Worm (Caenorhabditis elegans) whole organism, young adult: ENCODE results near the gene F57H12.6.

ENCODE experiments used
- B0019.2 ChIP-seq: fragments of 200-800 bp; sonication (Bioruptor generic); conservative IDR thresholded peaks from 2 replicates; pipeline ENCODE4 v1.3.6; 2022; ENCODE audit warnings: missing genetic modification reagents, missing genetic modification characterization, missing compliant biosample characterization
- B0336.3 ChIP-seq: fragments of 200-800 bp; sonication (Bioruptor generic); IDR thresholded peaks from 2 replicates; pipeline ENCODE4 v1.3.6; 2022; ENCODE audit warnings: missing genetic modification characterization, missing compliant biosample characterization
- D2030.7 ChIP-seq: fragments of 200-800 bp; sonication (Bioruptor generic); IDR thresholded peaks from 2 replicates; pipeline ENCODE4 v1.3.6; 2022; ENCODE audit warnings: missing genetic modification reagents, missing genetic modification characterization, missing compliant biosample characterization
- F10E7.11 ChIP-seq: sonication (generic microtip); optimal IDR thresholded peaks from 2 replicates; lab custom pipeline; 2017; ENCODE audit warnings: mild to moderate bottlenecking, missing genetic modification characterization, moderate library complexity, missing compliant biosample characterization
- F33H1.4 ChIP-seq: fragments of 200-800 bp; sonication (Bioruptor generic); IDR thresholded peaks from 2 replicates; pipeline ENCODE4 v1.3.6; 2022; ENCODE audit warnings: missing genetic modification reagents, missing genetic modification characterization, missing compliant biosample characterization
- K11D2.4 ChIP-seq: fragments of 200-800 bp; sonication (Bioruptor generic); IDR thresholded peaks from 2 replicates; pipeline ENCODE4 v1.3.6; 2022; ENCODE audit warnings: missing genetic modification reagents, missing genetic modification characterization, missing compliant biosample characterization
- Y53G8AR.9 ChIP-seq: fragments of 200-800 bp; sonication (Bioruptor generic); conservative IDR thresholded peaks from 2 replicates; pipeline ENCODE4 v1.3.6; 2022; ENCODE audit warnings: missing genetic modification reagents, missing genetic modification characterization, missing compliant biosample characterization
- Y56A3A.18 ChIP-seq: fragments of 200-800 bp; sonication (Bioruptor generic); IDR thresholded peaks from 2 replicates; pipeline ENCODE4 v1.3.6; 2022; ENCODE audit warnings: missing genetic modification reagents, missing genetic modification characterization, missing compliant biosample characterization
- Y95B8A.8 ChIP-seq: fragments of 200-800 bp; sonication (Bioruptor generic); IDR thresholded peaks from 2 replicates; pipeline ENCODE4 v1.3.6; 2022; ENCODE audit warnings: missing genetic modification reagents, missing genetic modification characterization, missing compliant biosample characterization
- ZK185.1 ChIP-seq: sonication (generic microtip); optimal IDR thresholded peaks from 2 replicates; lab custom pipeline; 2016; ENCODE audit warnings: mild to moderate bottlenecking, missing genetic modification characterization, missing compliant biosample characterization; ENCODE audit not compliant: poor library complexity, severe bottlenecking
- atf-7 ChIP-seq: sonication (generic microtip); optimal IDR thresholded peaks from 2 replicates; lab custom pipeline; 2017; ENCODE audit warnings: mild to moderate bottlenecking, missing genetic modification characterization, missing compliant biosample characterization
- attf-3 ChIP-seq: fragments of 200-800 bp; sonication (Bioruptor generic); conservative IDR thresholded peaks from 2 replicates; pipeline ENCODE4 v1.3.6; 2022; ENCODE audit warnings: missing genetic modification reagents, missing genetic modification characterization, missing compliant biosample characterization
- attf-5 ChIP-seq: fragments of 200-800 bp; sonication (Bioruptor generic); optimal IDR thresholded peaks from 2 replicates; lab custom pipeline; 2018; ENCODE audit warnings: mild to moderate bottlenecking, missing genetic modification characterization, missing compliant biosample characterization
- bed-2 ChIP-seq: fragments of 200-800 bp; sonication (Bioruptor generic); IDR thresholded peaks from 2 replicates; pipeline ENCODE4 v1.3.6; 2022; ENCODE audit warnings: missing genetic modification reagents, missing genetic modification characterization, missing compliant biosample characterization
- dox-1 ChIP-seq: fragments of 200-800 bp; sonication (Bioruptor generic); IDR thresholded peaks from 2 replicates; pipeline ENCODE4 v1.3.6; 2022; ENCODE audit warnings: missing genetic modification reagents, missing genetic modification characterization, missing compliant biosample characterization
- egl-18 ChIP-seq: fragments of 200-800 bp; sonication (Bioruptor generic); IDR thresholded peaks from 2 replicates; pipeline ENCODE4 v1.3.6; 2022; ENCODE audit warnings: missing genetic modification reagents, missing genetic modification characterization, missing compliant biosample characterization
- egl-44 ChIP-seq: fragments of 200-800 bp; sonication (Bioruptor generic); IDR thresholded peaks from 2 replicates; pipeline ENCODE4 v1.3.6; 2022; ENCODE audit warnings: missing genetic modification reagents, missing genetic modification characterization, missing compliant biosample characterization
- egrh-3 ChIP-seq: fragments of 200-800 bp; sonication (Bioruptor generic); IDR thresholded peaks from 2 replicates; pipeline ENCODE4 v1.3.6; 2022; ENCODE audit warnings: missing genetic modification reagents, missing genetic modification characterization, missing compliant biosample characterization
- hrde-1 ChIP-seq: sonication (generic microtip); optimal IDR thresholded peaks from 2 replicates; lab custom pipeline; 2016; ENCODE audit warnings: missing genetic modification characterization, mild to moderate bottlenecking, missing compliant biosample characterization, moderate library complexity, missing genotype, missing genetic modification reagents, borderline replicate concordance
- hsf-1 ChIP-seq: fragments of 200-800 bp; sonication (Bioruptor generic); IDR thresholded peaks from 2 replicates; pipeline ENCODE4 v1.3.6; 2022; ENCODE audit warnings: missing genetic modification reagents, missing genetic modification characterization, missing compliant biosample characterization
- let-607 ChIP-seq, 2 experiments: fragments of 200-800 bp in 1 of 2; sonication (Bioruptor generic) in 1 of 2; sonication (generic microtip) in 1 of 2; optimal IDR thresholded peaks; 2 replicates each; lab custom pipeline; 2016 to 2018; ENCODE audit warnings: mild to moderate bottlenecking in 2 of 2, missing compliant biosample characterization in 2 of 2, missing genetic modification characterization in 2 of 2, moderate library complexity in 2 of 2, missing genotype in 1 of 2
- lin-26 ChIP-seq: fragments of 200-800 bp; sonication (Bioruptor generic); IDR thresholded peaks from 2 replicates; pipeline ENCODE4 v1.3.6; 2022; ENCODE audit warnings: missing genetic modification reagents, missing genetic modification characterization, missing compliant biosample characterization
- lin-54 ChIP-seq: fragments of 200-800 bp; sonication (Bioruptor generic); optimal IDR thresholded peaks from 2 replicates; lab custom pipeline; 2018; ENCODE audit warnings: mild to moderate bottlenecking, missing genetic modification characterization, missing compliant biosample characterization
- lsl-1 ChIP-seq: fragments of 200-800 bp; sonication (Bioruptor generic); optimal IDR thresholded peaks from 2 replicates; lab custom pipeline; 2018; ENCODE audit warnings: mild to moderate bottlenecking, missing genetic modification characterization, moderate library complexity, missing compliant biosample characterization
- lsy-27 ChIP-seq: sonication (generic microtip); optimal IDR thresholded peaks from 2 replicates; lab custom pipeline; 2017; ENCODE audit warnings: missing genetic modification characterization, mild to moderate bottlenecking, missing compliant biosample characterization, antibody characterized with exemption, missing genotype, borderline replicate concordance; ENCODE audit not compliant: insufficient read depth
- madf-3 ChIP-seq: fragments of 200-800 bp; sonication (Bioruptor generic); IDR thresholded peaks from 2 replicates; pipeline ENCODE4 v1.3.6; 2022; ENCODE audit warnings: missing genetic modification reagents, missing genetic modification characterization, missing compliant biosample characterization
- mcd-1 ChIP-seq: fragments of 200-800 bp; sonication (Bioruptor generic); IDR thresholded peaks from 2 replicates; pipeline ENCODE4 v1.3.6; 2022; ENCODE audit warnings: missing genetic modification reagents, missing genetic modification characterization, missing compliant biosample characterization
- mes-4 ChIP-seq: sonication (generic microtip); optimal IDR thresholded peaks from 2 replicates; lab custom pipeline; 2016; ENCODE audit warnings: missing genotype, missing genetic modification characterization, missing compliant biosample characterization
- pha-4 ChIP-seq: fragments of 150-350 bp; sonication (generic microtip); optimal IDR thresholded peaks from 2 replicates; lab custom pipeline; 2014; ENCODE audit warnings: missing biosample characterization, missing genetic modification reagents, missing genetic modification characterization
- rcor-1 ChIP-seq: fragments of 200-800 bp; sonication (Bioruptor generic); IDR thresholded peaks from 2 replicates; pipeline ENCODE4 v1.3.6; 2022; ENCODE audit warnings: missing genetic modification reagents, missing genetic modification characterization, missing compliant biosample characterization
- rec-8 ChIP-seq, 2 experiments: sonication (generic microtip); optimal IDR thresholded peaks; 2 replicates each; lab custom pipeline; 2016; ENCODE audit warnings: mild to moderate bottlenecking in 2 of 2, missing genetic modification characterization in 2 of 2, missing genetic modification reagents in 2 of 2, missing genotype in 2 of 2, missing biosample characterization in 1 of 2, missing compliant biosample characterization in 1 of 2, moderate library complexity in 1 of 2
- snpc-3.4 ChIP-seq: sonication (generic microtip); optimal IDR thresholded peaks from 2 replicates; lab custom pipeline; 2017; ENCODE audit warnings: missing genetic modification characterization, mild to moderate bottlenecking, missing compliant biosample characterization, antibody characterized with exemption, moderate library complexity, missing genotype, missing genetic modification reagents
- somi-1 ChIP-seq: fragments of 200-800 bp; sonication (Bioruptor generic); optimal IDR thresholded peaks from 2 replicates; lab custom pipeline; 2018; ENCODE audit warnings: mild to moderate bottlenecking, missing genetic modification characterization, missing compliant biosample characterization
- xnd-1 ChIP-seq: sonication (generic microtip); optimal IDR thresholded peaks from 2 replicates; lab custom pipeline; 2016; ENCODE audit warnings: missing genotype, missing genetic modification reagents, missing genetic modification characterization, missing compliant biosample characterization
- ztf-22 ChIP-seq: fragments of 200-800 bp; sonication (Bioruptor generic); optimal IDR thresholded peaks from 2 replicates; lab custom pipeline; 2018; ENCODE audit warnings: mild to moderate bottlenecking, missing genetic modification characterization, moderate library complexity, missing compliant biosample characterization
- ztf-26 ChIP-seq: sonication (generic microtip); optimal IDR thresholded peaks from 2 replicates; lab custom pipeline; 2017; ENCODE audit warnings: missing genetic modification characterization, missing compliant biosample characterization
- ztf-3 ChIP-seq: fragments of 200-800 bp; sonication (Bioruptor generic); optimal IDR thresholded peaks from 2 replicates; lab custom pipeline; 2018; ENCODE audit warnings: mild to moderate bottlenecking, missing genetic modification characterization, missing compliant biosample characterization
- ztf-6 ChIP-seq: fragments of 200-800 bp; sonication (Bioruptor generic); IDR thresholded peaks from 2 replicates; pipeline ENCODE4 v1.3.6; 2022; ENCODE audit warnings: missing genetic modification reagents, missing genetic modification characterization, missing compliant biosample characterization

F57H12.6 gene

DNA sequence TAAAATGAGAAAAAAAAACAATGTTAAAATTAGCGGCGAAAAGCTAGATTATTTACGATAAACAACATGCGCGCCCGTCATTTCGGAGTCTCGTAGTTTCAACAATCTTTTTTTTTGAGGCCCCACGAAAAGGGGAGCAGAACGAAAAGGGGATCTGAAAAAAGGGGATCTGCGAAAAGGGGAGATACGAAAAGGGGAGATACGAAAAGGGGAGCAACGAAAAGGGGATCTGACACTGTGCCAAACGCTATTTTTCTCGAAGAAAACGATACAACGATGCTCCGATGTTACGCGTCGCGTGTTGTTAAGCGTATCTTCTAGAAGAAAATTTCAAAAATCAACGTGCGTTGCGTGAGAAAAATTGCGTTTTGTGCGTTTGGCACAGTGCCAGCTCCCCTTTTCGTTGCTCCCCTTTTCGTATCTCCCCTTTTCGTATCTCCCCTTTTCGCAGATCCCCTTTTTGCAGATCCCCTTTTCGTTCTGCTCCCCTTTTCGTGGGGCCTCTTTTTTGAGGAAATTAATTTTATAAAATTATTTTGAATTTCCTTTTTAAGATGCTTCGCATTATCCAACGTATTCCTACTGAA is 39.7 kb upstream of the F57H12.6 start, which contains the start of gene C26B2.7 (continued):
- TF ChIP-seq lin-26 (peak; percentile 63), ztf-6 (GFP tag; lab: Robert Waterston, UW) (peak; percentile 44; the same call in 1 of the 2 replicates), rcor-1 (GFP tag; lab: Robert Waterston, UW) (peak; percentile 91), F33H1.4 (GFP tag; lab: Robert Waterston, UW) (peak; percentile 60), dox-1 (peak; percentile 86), Y95B8A.8 (GFP tag; lab: Robert Waterston, UW) (peak; percentile 85), D2030.7 (GFP tag; lab: Robert Waterston, UW) (peak; percentile 94), Y56A3A.18 (GFP tag; lab: Robert Waterston, UW) (peak; percentile 57; the same call in 1 of the 2 replicates), egrh-3 (GFP tag; lab: Robert Waterston, UW) (peak; percentile 81), K11D2.4 (GFP tag; lab: Robert Waterston, UW) (peak; percentile 69), bed-2 (GFP tag; lab: Robert Waterston, UW) (peak; percentile 89; the same call in 1 of the 2 replicates), ztf-26 (peak; percentile 18), rec-8 (tag; optimal IDR thresholded peaks at IDR 0.05; lab: Kevin White, UChicago) (peak in 1 of 2 experiments; percentile 34), lin-54 (GFP tag; lab: Kevin White, UChicago) (peak; percentile 69), attf-5 (GFP tag; lab: Kevin White, UChicago) (peak; percentile 78), attf-3 (peak; percentile 99), lsl-1 (GFP tag; lab: Kevin White, UChicago) (peak; percentile 59), snpc-3.4 (tag; lab: Kevin White, UChicago) (peak; percentile 29), mcd-1 (GFP tag; lab: Robert Waterston, UW) (peak; percentile 69)

DNA sequence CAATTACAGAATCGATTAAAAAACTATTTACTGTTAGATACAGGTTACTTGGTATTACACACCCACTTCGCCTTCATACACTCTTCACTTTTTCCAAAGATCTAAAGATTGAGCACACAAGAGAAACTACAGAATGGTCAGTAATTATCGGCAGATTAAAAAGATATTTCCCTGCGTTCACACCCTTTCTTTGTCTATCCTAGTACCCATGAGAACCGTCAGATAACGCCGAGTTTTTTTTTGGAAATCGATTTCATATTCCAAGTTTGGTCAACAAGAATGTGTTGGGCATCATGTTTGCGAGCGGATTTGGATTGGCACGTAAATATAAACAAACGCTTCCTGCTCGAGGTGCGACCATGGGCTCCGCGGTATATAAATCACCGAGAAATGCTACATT is 37.7 kb upstream of the F57H12.6 start, which contains the start of gene C26B2.8:
C26B2.8 (plus strand) TSS at position 301 of the 400 bp plus-strand sequence.
- TF ChIP-seq Y95B8A.8 (GFP tag; lab: Robert Waterston, UW) (no peak), ztf-6 (GFP tag; lab: Robert Waterston, UW) (no peak), Y56A3A.18 (GFP tag; lab: Robert Waterston, UW) (no peak), somi-1 (no peak), hrde-1 (no peak)

DNA sequence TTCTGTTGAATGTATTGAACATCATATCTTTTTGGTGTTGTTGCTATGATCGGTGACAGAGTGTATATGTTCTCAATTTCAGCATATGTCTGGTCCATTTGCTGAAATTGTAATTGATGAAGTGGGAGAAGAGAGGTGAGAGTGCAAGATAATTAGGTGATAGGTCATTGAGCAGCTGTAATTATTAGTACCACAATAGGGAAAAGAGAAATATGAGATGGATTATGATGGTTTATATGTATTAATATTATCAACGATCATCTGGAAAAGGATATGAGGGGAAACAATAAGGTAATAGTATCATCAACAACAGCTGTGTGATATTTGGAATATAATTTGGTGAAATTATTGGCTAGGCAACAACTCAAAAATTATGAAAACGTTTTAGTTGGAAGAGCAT is 36.2 kb upstream of the F57H12.6 start, which contains the start of gene Y42H9B.3:
Y42H9B.3 (minus strand) TSS at position 101 of the 400 bp plus-strand sequence.
- no peak for TF ChIP-seq madf-3
- TF ChIP-seq B0019.2 (GFP tag; lab: Robert Waterston, UW) = no peak
- TF ChIP-seq B0336.3 (GFP tag; lab: Robert Waterston, UW) = no peak
- TF ChIP-seq ztf-3 = no peak
- no peak for TF ChIP-seq Y53G8AR.9 (GFP tag; lab: Robert Waterston, UW)
- no peak for TF ChIP-seq egl-18
- no peak for TF ChIP-seq F10E7.11 (tag; lab: Kevin White, UChicago)
- no peak for TF ChIP-seq mes-4
- no peak for TF ChIP-seq ztf-22
- no peak for TF ChIP-seq atf-7 (tag; lab: Kevin White, UChicago)
- no peak for TF ChIP-seq lsy-27 (tag; lab: Kevin White, UChicago)
- no peak for TF ChIP-seq hsf-1 (GFP tag; lab: Robert Waterston, UW)
- TF ChIP-seq dox-1 = no peak
- TF ChIP-seq pha-4 (tag; lab: Kevin White, UChicago) = no peak
- TF ChIP-seq xnd-1 (tag; lab: Kevin White, UChicago) = no peak
- TF ChIP-seq ZK185.1 = no peak
- TF ChIP-seq egl-44 = no peak
- TF ChIP-seq let-607 (tag; optimal IDR thresholded peaks at IDR 0.05; lab: Kevin White, UChicago) = no peak
- TF ChIP-seq, all 124 proteins: peak for 0
